Fruit fly (Drosophila melanogaster) whole organism, embryonic: ENCODE measurements around the gene Kr-h2.
A peak's percentile ranks its signal among the peaks of the same experiment; 100 is the strongest.

ENCODE experiments used
- Ada2b ChIP-seq: fragments of 200-800 bp; sonication (Bioruptor generic); IDR thresholded peaks from 2 replicates; pipeline ENCODE4 v1.3.6; 2022; ENCODE audit warnings: missing biosample characterization, missing genetic modification characterization
- Bgb ChIP-seq: fragments of 200-800 bp; sonication (Bioruptor generic); IDR thresholded peaks from 2 replicates; pipeline ENCODE4 v1.3.6; 2022; ENCODE audit warnings: missing biosample characterization, missing genetic modification characterization; ENCODE audit not compliant: partially characterized antibody
- CG10274 ChIP-seq: fragments of 200-800 bp; sonication (Bioruptor generic); optimal IDR thresholded peaks from 3 replicates; lab custom pipeline; 2017; ENCODE audit warnings: missing biosample characterization, mild to moderate bottlenecking, missing genetic modification characterization
- CG12942 ChIP-seq: fragments of 200-800 bp; sonication (Bioruptor generic); optimal IDR thresholded peaks from 3 replicates; lab custom pipeline; 2016; ENCODE audit warnings: missing biosample characterization, missing genetic modification characterization
- CG14014 ChIP-seq: fragments of 200-800 bp; sonication (Bioruptor generic); IDR thresholded peaks from 2 replicates; pipeline ENCODE4 v1.3.6; 2022; ENCODE audit warnings: missing biosample characterization, missing genetic modification characterization
- CG15073 ChIP-seq: fragments of 200-800 bp; sonication (Bioruptor generic); optimal IDR thresholded peaks from 2 replicates; lab custom pipeline; 2016; ENCODE audit warnings: missing biosample characterization, missing genetic modification characterization
- CG1529 ChIP-seq: fragments of 200-800 bp; sonication (Bioruptor generic); optimal IDR thresholded peaks from 3 replicates; lab custom pipeline; 2018; ENCODE audit warnings: missing biosample characterization, missing genetic modification characterization
- CG1603 ChIP-seq: fragments of 200-800 bp; sonication (Bioruptor generic); optimal IDR thresholded peaks from 2 replicates; lab custom pipeline; 2019; ENCODE audit warnings: missing biosample characterization, mild to moderate bottlenecking, missing genetic modification characterization, moderate library complexity
- CG16863 ChIP-seq: fragments of 200-800 bp; sonication (Bioruptor generic); optimal IDR thresholded peaks from 3 replicates; lab custom pipeline; 2016; ENCODE audit warnings: missing biosample characterization, missing genetic modification characterization
- CG1792 ChIP-seq: fragments of 200-800 bp; sonication (Bioruptor generic); optimal IDR thresholded peaks from 2 replicates; lab custom pipeline; 2016; ENCODE audit warnings: missing biosample characterization, missing genetic modification characterization
- CG2889 ChIP-seq: fragments of 200-800 bp; sonication (Bioruptor generic); IDR thresholded peaks from 3 replicates; pipeline ENCODE4 v1.3.6; 2022; ENCODE audit warnings: missing biosample characterization, missing genetic modification characterization
- CG30403 ChIP-seq: fragments of 200-800 bp; sonication (Bioruptor generic); optimal IDR thresholded peaks from 3 replicates; lab custom pipeline; 2016; ENCODE audit warnings: missing biosample characterization, missing genetic modification characterization
- CG34376 ChIP-seq: fragments of 200-800 bp; sonication (Bioruptor generic); optimal IDR thresholded peaks from 2 replicates; lab custom pipeline; 2018; ENCODE audit warnings: missing biosample characterization, mild to moderate bottlenecking, missing genetic modification characterization
- CG34422 ChIP-seq: fragments of 200-800 bp; sonication (Bioruptor generic); IDR thresholded peaks from 3 replicates; pipeline ENCODE4 v1.3.6; 2022; ENCODE audit warnings: missing biosample characterization, missing genetic modification characterization
- CG5953 ChIP-seq: fragments of 200-800 bp; sonication (Bioruptor generic); IDR thresholded peaks from 2 replicates; pipeline ENCODE4 v1.3.6; 2022; ENCODE audit warnings: missing biosample characterization, missing genetic modification characterization
- CG7271 ChIP-seq: fragments of 200-800 bp; sonication (Bioruptor generic); optimal IDR thresholded peaks from 2 replicates; lab custom pipeline; 2018; ENCODE audit warnings: missing biosample characterization, mild to moderate bottlenecking, missing genetic modification characterization, moderate library complexity
- Ets65A ChIP-seq: fragments of 200-800 bp; sonication (Bioruptor generic); peaks from one replicate; lab custom pipeline; 2016; ENCODE audit warnings: missing biosample characterization, missing genetic modification characterization
- Ets97D ChIP-seq: fragments of 200-800 bp; sonication (Bioruptor generic); optimal IDR thresholded peaks from 3 replicates; lab custom pipeline; 2016; ENCODE audit warnings: missing biosample characterization, missing genetic modification characterization
- HLHmδ ChIP-seq: fragments of 200-800 bp; sonication (Bioruptor generic); optimal IDR thresholded peaks from 2 replicates; lab custom pipeline; 2018; ENCODE audit warnings: missing biosample characterization, mild to moderate bottlenecking, missing genetic modification characterization, moderate library complexity
- Hmr ChIP-seq: fragments of 200-800 bp; sonication (Bioruptor generic); optimal IDR thresholded peaks from 3 replicates; lab custom pipeline; 2017; ENCODE audit warnings: mild to moderate bottlenecking, missing biosample characterization, missing genetic modification reagents, missing genetic modification characterization
- Jarid2 ChIP-seq: fragments of 200-800 bp; sonication (Bioruptor generic); optimal IDR thresholded peaks from 3 replicates; lab custom pipeline; 2017; ENCODE audit warnings: mild to moderate bottlenecking, missing biosample characterization, missing genetic modification reagents, missing genetic modification characterization
- NK7.1 ChIP-seq: fragments of 200-800 bp; sonication (Bioruptor generic); optimal IDR thresholded peaks from 3 replicates; lab custom pipeline; 2016; ENCODE audit warnings: missing biosample characterization, missing genetic modification characterization
- Nf-YA ChIP-seq: fragments of 200-800 bp; sonication (Bioruptor generic); IDR thresholded peaks from 2 replicates; pipeline ENCODE4 v1.3.6; 2022; ENCODE audit warnings: missing biosample characterization, missing genetic modification characterization
- Poxn ChIP-seq: fragments of 200-800 bp; sonication (Bioruptor generic); IDR thresholded peaks from 2 replicates; pipeline ENCODE4 v1.3.6; 2022; ENCODE audit warnings: missing biosample characterization, missing genetic modification characterization
- Ravus ChIP-seq: fragments of 200-800 bp; sonication (Bioruptor generic); IDR thresholded peaks from 2 replicates; pipeline ENCODE4 v1.3.6; 2022; ENCODE audit warnings: missing biosample characterization, missing genetic modification characterization
- Rfx ChIP-seq: fragments of 200-800 bp; sonication (Bioruptor generic); IDR thresholded peaks from 2 replicates; pipeline ENCODE4 v1.3.6; 2022; ENCODE audit warnings: missing biosample characterization, missing genetic modification characterization
- Sox102F ChIP-seq: fragments of 200-800 bp; sonication (Bioruptor generic); optimal IDR thresholded peaks from 2 replicates; lab custom pipeline; 2018; ENCODE audit warnings: missing biosample characterization, mild to moderate bottlenecking, missing genetic modification characterization, moderate library complexity
- Trl ChIP-seq, 3 experiments: fragments of >200 bp in 2 of 3; fragments of 200-800 bp in 1 of 3; sonication (Bioruptor generic) in 1 of 3; optimal IDR thresholded peaks; 2 replicates in 1 of 3; 3 replicates in 2 of 3; lab custom pipeline; 2016 to 2017; ENCODE audit warnings: missing biosample characterization in 1 of 3, missing genetic modification characterization in 1 of 3
- ac ChIP-seq: fragments of 200-800 bp; sonication (Bioruptor generic); optimal IDR thresholded peaks from 3 replicates; lab custom pipeline; 2017; ENCODE audit warnings: missing biosample characterization, mild to moderate bottlenecking, missing genetic modification characterization
- bowl ChIP-seq: fragments of 200-800 bp; sonication (Bioruptor generic); IDR thresholded peaks from 2 replicates; pipeline ENCODE4 v1.3.6; 2022; ENCODE audit warnings: missing biosample characterization, missing genetic modification characterization
- btn ChIP-seq: fragments of 200-800 bp; sonication (Bioruptor generic); optimal IDR thresholded peaks from 2 replicates; lab custom pipeline; 2016; ENCODE audit warnings: missing biosample characterization, missing genetic modification characterization
- cad ChIP-seq: fragments of >200 bp; optimal IDR thresholded peaks from 2 replicates; lab custom pipeline; 2017; ENCODE audit warnings: missing biosample characterization, missing genetic modification characterization
- cas ChIP-seq: fragments of 200-800 bp; sonication (Bioruptor generic); IDR thresholded peaks from 2 replicates; pipeline ENCODE4 v1.3.6; 2022; ENCODE audit warnings: missing biosample characterization, missing genetic modification characterization
- caup ChIP-seq: fragments of 200-800 bp; sonication (Bioruptor generic); optimal IDR thresholded peaks from 3 replicates; lab custom pipeline; 2017; ENCODE audit warnings: missing biosample characterization, mild to moderate bottlenecking, missing genetic modification characterization, moderate library complexity; ENCODE audit not compliant: severe bottlenecking
- chif ChIP-seq, 2 experiments: fragments of 200-800 bp; sonication (Bioruptor generic); optimal IDR thresholded peaks; 3 replicates each; lab custom pipeline; 2016; ENCODE audit warnings: missing biosample characterization in 2 of 2, missing genetic modification characterization in 2 of 2
- chinmo ChIP-seq: fragments of 200-800 bp; sonication (Bioruptor generic); IDR thresholded peaks from 4 replicates; pipeline ENCODE4 v1.3.6; 2022; ENCODE audit warnings: missing biosample characterization, missing genetic modification characterization; ENCODE audit not compliant: partially characterized antibody
- dpn ChIP-seq, 2 experiments: fragments of 200-800 bp; sonication (Bioruptor generic); optimal IDR thresholded peaks; 3 replicates each; lab custom pipeline; 2016; ENCODE audit warnings: missing biosample characterization in 2 of 2, missing genetic modification characterization in 2 of 2
- gro ChIP-seq: fragments of 200-800 bp; sonication (Bioruptor generic); optimal IDR thresholded peaks from 2 replicates; lab custom pipeline; 2016; ENCODE audit warnings: missing biosample characterization, missing genetic modification characterization
- hbn ChIP-seq: fragments of 200-800 bp; sonication (Bioruptor generic); IDR thresholded peaks from 2 replicates; pipeline ENCODE4 v1.3.6; 2022; ENCODE audit warnings: missing biosample characterization, missing genetic modification characterization; ENCODE audit not compliant: partially characterized antibody
- ken ChIP-seq: fragments of 200-800 bp; sonication (Bioruptor generic); IDR thresholded peaks from 3 replicates; pipeline ENCODE4 v1.3.6; 2022; ENCODE audit warnings: missing biosample characterization, missing genetic modification characterization
- klu ChIP-seq: fragments of 200-800 bp; sonication (Bioruptor generic); IDR thresholded peaks from 2 replicates; pipeline ENCODE4 v1.3.6; 2022; ENCODE audit warnings: missing biosample characterization, missing genetic modification characterization
- mirr ChIP-seq: fragments of 200-800 bp; sonication (Bioruptor generic); optimal IDR thresholded peaks from 3 replicates; lab custom pipeline; 2018; ENCODE audit warnings: missing biosample characterization, mild to moderate bottlenecking, missing genetic modification characterization
- mld ChIP-seq: fragments of 200-800 bp; sonication (Bioruptor generic); IDR thresholded peaks from 3 replicates; pipeline ENCODE4 v1.3.6; 2022; ENCODE audit warnings: missing biosample characterization, missing genetic modification characterization; ENCODE audit not compliant: partially characterized antibody
- pb ChIP-seq: fragments of 200-800 bp; sonication (Bioruptor generic); optimal IDR thresholded peaks from 3 replicates; lab custom pipeline; 2016; ENCODE audit warnings: missing biosample characterization, missing genetic modification characterization
- sens-2 ChIP-seq: fragments of 200-800 bp; sonication (Bioruptor generic); IDR thresholded peaks from 2 replicates; pipeline ENCODE4 v1.3.6; 2022; ENCODE audit warnings: missing biosample characterization, missing genetic modification characterization
- slbo ChIP-seq: fragments of 200-800 bp; sonication (Bioruptor generic); IDR thresholded peaks from 2 replicates; pipeline ENCODE4 v1.3.6; 2022; ENCODE audit warnings: missing biosample characterization, missing genetic modification characterization
- tin ChIP-seq: fragments of 200-800 bp; sonication (Bioruptor generic); optimal IDR thresholded peaks from 3 replicates; lab custom pipeline; 2016; ENCODE audit warnings: missing biosample characterization, missing genetic modification characterization
- tll ChIP-seq, 2 experiments: fragments of 200-800 bp in 1 of 2; fragments of >200 bp in 1 of 2; sonication (Bioruptor generic) in 1 of 2; optimal IDR thresholded peaks; 2 replicates each; lab custom pipeline; 2017 to 2019; ENCODE audit warnings: missing biosample characterization in 2 of 2, missing genetic modification characterization in 2 of 2, mild to moderate bottlenecking in 1 of 2, moderate library complexity in 1 of 2
- ttk ChIP-seq: fragments of 200-800 bp; sonication (Bioruptor generic); IDR thresholded peaks from 2 replicates; pipeline ENCODE4 v2.1.2; 2022; ENCODE audit warnings: missing biosample characterization, missing genetic modification characterization

The Kr-h2 gene

dm6 chr2L:6062382-6063082 lies 8.3 kb upstream of the Kr-h2 start, which contains the start of the genes ND-51 and CG13994 (continued):
- TF ChIP-seq Rfx (GFP tag; lab: Robert Waterston, UW) (peak; percentile 88), ac (GFP tag; lab: Kevin White, UChicago) (peak; percentile 45), NK7.1 (GFP tag; lab: Kevin White, UChicago) (peak; percentile 57), dpn (GFP tag; optimal IDR thresholded peaks at IDR 0.05; lab: Kevin White, UChicago) (peak; percentile 84 to 87), CG16863 (peak; percentile 79), sens-2 (GFP tag; lab: Robert Waterston, UW) (peak; percentile 65), CG10274 (GFP tag; lab: Kevin White, UChicago) (peak; percentile 17), Ravus (peak; percentile 33), CG34376 (GFP tag; lab: Kevin White, UChicago) (peak; percentile 66), HLHmδ (GFP tag; lab: Kevin White, UChicago) (no peak), klu (GFP tag; lab: Robert Waterston, UW) (peak; percentile 71), Nf-YA (GFP tag; lab: Robert Waterston, UW) (0 out of 2 replicates have a peak, but pooled peaks have one; percentile 45), CG1529 (GFP tag; lab: Kevin White, UChicago) (peak; percentile 48), CG7271 (tag; lab: Kevin White, UChicago) (peak; percentile 40), ken (GFP tag; lab: Robert Waterston, UW) (peak; percentile 81), CG2889 (GFP tag; lab: Robert Waterston, UW) (peak; percentile 83), mirr (GFP tag; lab: Kevin White, UChicago) (peak; percentile 71), chif (GFP tag; optimal IDR thresholded peaks at IDR 0.05; lab: Kevin White, UChicago) (peak; percentile 68 to 79), Poxn (GFP tag; lab: Robert Waterston, UW) (0 out of 2 replicates have a peak, but pooled peaks have one; percentile 54), CG30403 (GFP tag; lab: Kevin White, UChicago) (peak; percentile 87), CG1603 (tag; lab: Kevin White, UChicago) (peak; percentile 85), ttk (peak; percentile 78), gro (peak; percentile 87), pb (GFP tag; lab: Kevin White, UChicago) (peak; percentile 73), tin (GFP tag; lab: Kevin White, UChicago) (peak; percentile 85), cad (no peak), cas (GFP tag; lab: Robert Waterston, UW) (peak; percentile 80), hbn (no peak), Sox102F (peak; percentile 83), slbo (GFP tag; lab: Robert Waterston, UW) (peak; percentile 89), Bgb (GFP tag; lab: Robert Waterston, UW) (no peak; the same call in 1 of the 2 replicates), Ada2b (GFP tag; lab: Robert Waterston, UW) (peak; percentile 85), Trl (optimal IDR thresholded peaks at IDR 0.05; lab: Kevin White, UChicago) (no peak), Trl (GFP tag; optimal IDR thresholded peaks at IDR 0.05; lab: Kevin White, UChicago) (peak; percentile 89), chinmo (no peak), Ets97D (GFP tag; lab: Kevin White, UChicago) (peak; percentile 93), CG14014 (GFP tag; lab: Robert Waterston, UW) (peak; percentile 81), CG15073 (GFP tag; lab: Kevin White, UChicago) (no peak), CG34422 (GFP tag; lab: Robert Waterston, UW) (peak; percentile 86), btn (GFP tag; lab: Kevin White, UChicago) (peak; percentile 58), caup (GFP tag; lab: Kevin White, UChicago) (peak; percentile 85), Jarid2 (GFP tag; lab: Kevin White, UChicago) (no peak), CG12942 (GFP tag; lab: Kevin White, UChicago) (peak; percentile 76), Ets65A (GFP tag; lab: Kevin White, UChicago) (peak; percentile 99), tll (GFP tag; optimal IDR thresholded peaks at IDR 0.05; lab: Kevin White, UChicago) (peak; percentile 77 to 91), bowl (peak; percentile 63; the same call in 1 of the 2 replicates), Hmr (GFP tag; lab: Kevin White, UChicago) (peak; percentile 82), CG5953 (GFP tag; lab: Robert Waterston, UW) (peak; percentile 63; the same call in 1 of the 2 replicates), mld (no peak), CG1792 (GFP tag; lab: Kevin White, UChicago) (peak; percentile 78)
